Worm (Caenorhabditis elegans) whole organism, L4 larva: ENCODE results near the gene lin-7.
"Not testable (repeated sequence)": the region's sequence is repeated elsewhere in the genome, so short reads cannot be mapped to it uniquely, and the experiment has no call there.

Experiments
- F26F4.8 ChIP-seq: fragments of 200-800 bp; sonication (Bioruptor generic); conservative IDR thresholded peaks from 2 replicates; pipeline ENCODE4 v1.3.6; 2022; ENCODE audit warnings: missing genetic modification characterization, missing compliant biosample characterization
- F44E2.7 ChIP-seq: fragments of 200-800 bp; sonication (Bioruptor generic); IDR thresholded peaks from 2 replicates; pipeline ENCODE4 v2.1.2; 2022; ENCODE audit warnings: missing genetic modification characterization, missing compliant biosample characterization
- R02D3.7 ChIP-seq: fragments of 150-350 bp; sonication (generic microtip); optimal IDR thresholded peaks from 3 replicates; lab custom pipeline; 2014; ENCODE audit warnings: missing biosample characterization, missing genetic modification characterization
- T20F7.1 ChIP-seq: fragments of 200-800 bp; sonication (Bioruptor generic); optimal IDR thresholded peaks from 2 replicates; lab custom pipeline; 2018; ENCODE audit warnings: mild to moderate bottlenecking, missing genetic modification characterization, missing compliant biosample characterization
- Y5F2A.4 ChIP-seq: fragments of 200-800 bp; sonication (Bioruptor generic); optimal IDR thresholded peaks from 2 replicates; lab custom pipeline; 2018; ENCODE audit warnings: mild to moderate bottlenecking, missing genetic modification characterization, missing compliant biosample characterization
- ZK546.5 ChIP-seq, 2 experiments: sonication (generic microtip); optimal IDR thresholded peaks; 2 replicates each; lab custom pipeline; 2017; ENCODE audit warnings: missing biosample characterization in 2 of 2, missing genetic modification characterization in 2 of 2
- aha-1 ChIP-seq: fragments of 150-350 bp; peaks from one replicate; lab custom pipeline; 2014; ENCODE audit warnings: missing biosample characterization, missing genetic modification characterization
- attf-4 ChIP-seq: sonication (generic microtip); optimal IDR thresholded peaks from 3 replicates; lab custom pipeline; 2017; ENCODE audit warnings: missing biosample characterization, missing genetic modification characterization
- ceh-32 ChIP-seq: sonication (generic microtip); optimal IDR thresholded peaks from 2 replicates; lab custom pipeline; 2016; ENCODE audit warnings: mild to moderate bottlenecking, missing genetic modification characterization, missing compliant biosample characterization; ENCODE audit not compliant: poor library complexity
- ceh-82 ChIP-seq: sonication (generic microtip); optimal IDR thresholded peaks from 2 replicates; lab custom pipeline; 2017; ENCODE audit warnings: missing biosample characterization, missing genetic modification characterization
- cey-2 ChIP-seq: sonication (generic microtip); optimal IDR thresholded peaks from 3 replicates; lab custom pipeline; 2017; ENCODE audit warnings: missing genetic modification characterization, mild to moderate bottlenecking, missing compliant biosample characterization, antibody characterized with exemption, borderline replicate concordance; ENCODE audit not compliant: insufficient read depth
- daf-16 ChIP-seq, 3 experiments: sonication (generic microtip); optimal IDR thresholded peaks; 2 replicates each; lab custom pipeline; 2016 to 2017; ENCODE audit warnings: missing genetic modification characterization in 3 of 3, missing genetic modification reagents in 3 of 3, mild to moderate bottlenecking in 2 of 3, missing compliant biosample characterization in 2 of 3, missing biosample characterization in 1 of 3, moderate library complexity in 1 of 3
- daf-19 ChIP-seq: fragments of 200-800 bp; sonication (Bioruptor generic); conservative IDR thresholded peaks from 2 replicates; pipeline ENCODE4 v1.3.6; 2022; ENCODE audit warnings: missing genetic modification characterization, missing compliant biosample characterization
- dmd-6 ChIP-seq: fragments of 200-800 bp; sonication (Bioruptor generic); IDR thresholded peaks from 2 replicates; pipeline ENCODE4 v1.3.6; 2022; ENCODE audit warnings: missing genetic modification reagents, missing genetic modification characterization, missing compliant biosample characterization
- dpl-1 ChIP-seq: fragments of 150-350 bp; optimal IDR thresholded peaks from 2 replicates; lab custom pipeline; 2014; ENCODE audit warnings: missing biosample characterization, missing genetic modification reagents, missing genetic modification characterization
- dve-1 ChIP-seq: sonication (generic microtip); optimal IDR thresholded peaks from 2 replicates; lab custom pipeline; 2017; ENCODE audit warnings: antibody characterized with exemption, mild to moderate bottlenecking, missing genetic modification characterization, missing compliant biosample characterization; ENCODE audit not compliant: insufficient read depth
- gei-8 ChIP-seq: fragments of 200-800 bp; sonication (Bioruptor generic); optimal IDR thresholded peaks from 2 replicates; lab custom pipeline; 2018; ENCODE audit warnings: mild to moderate bottlenecking, missing genetic modification characterization, missing compliant biosample characterization
- hif-1 ChIP-seq, 2 experiments: sonication (generic microtip); optimal IDR thresholded peaks; 2 replicates each; lab custom pipeline; 2016 to 2017; ENCODE audit warnings: missing compliant biosample characterization in 2 of 2, missing genetic modification characterization in 2 of 2, missing genetic modification reagents in 2 of 2, missing genotype in 2 of 2, mild to moderate bottlenecking in 1 of 2
- hlh-11 ChIP-seq: fragments of 200-800 bp; sonication (Bioruptor generic); optimal IDR thresholded peaks from 2 replicates; lab custom pipeline; 2018; ENCODE audit warnings: mild to moderate bottlenecking, missing genetic modification characterization, missing compliant biosample characterization
- hlh-30 ChIP-seq: sonication (generic microtip); optimal IDR thresholded peaks from 2 replicates; lab custom pipeline; 2017; ENCODE audit warnings: antibody characterized with exemption, mild to moderate bottlenecking, missing genetic modification characterization, missing compliant biosample characterization; ENCODE audit not compliant: insufficient read depth
- hmg-1.1 ChIP-seq: fragments of 200-800 bp; sonication (Bioruptor generic); IDR thresholded peaks from 2 replicates; pipeline ENCODE4 v1.3.6; 2022; ENCODE audit warnings: missing genetic modification reagents, missing genetic modification characterization, missing compliant biosample characterization
- lin-29 ChIP-seq: fragments of 200-800 bp; sonication (Bioruptor generic); IDR thresholded peaks from 2 replicates; pipeline ENCODE4 v1.3.6; 2022; ENCODE audit warnings: missing genetic modification reagents, missing genetic modification characterization, missing compliant biosample characterization
- lsy-2 ChIP-seq, 2 experiments: fragments of 150-350 bp in 1 of 2; sonication (generic microtip) in 1 of 2; optimal IDR thresholded peaks; 2 replicates each; lab custom pipeline; 2014 to 2017; ENCODE audit warnings: missing biosample characterization in 2 of 2, missing genetic modification characterization in 2 of 2
- madf-5 ChIP-seq, 2 experiments: fragments of 200-800 bp; sonication (Bioruptor generic); IDR thresholded peaks; 2 replicates each; pipeline ENCODE4 v1.3.6; 2022; ENCODE audit warnings: missing compliant biosample characterization in 2 of 2, missing genetic modification characterization in 2 of 2
- mdl-1 ChIP-seq, 2 experiments: fragments of 150-350 bp in 1 of 2; sonication (generic microtip) in 1 of 2; optimal IDR thresholded peaks; 2 replicates each; lab custom pipeline; 2014 to 2017; ENCODE audit warnings: missing biosample characterization in 2 of 2, missing genetic modification characterization in 2 of 2
- mdt-29 ChIP-seq: fragments of 200-800 bp; sonication (Bioruptor generic); IDR thresholded peaks from 2 replicates; pipeline ENCODE4 v1.3.6; 2022; ENCODE audit warnings: missing genetic modification reagents, missing genetic modification characterization, missing compliant biosample characterization
- mep-1 ChIP-seq: fragments of 150-350 bp; sonication (generic microtip); optimal IDR thresholded peaks from 3 replicates; lab custom pipeline; 2014; ENCODE audit warnings: missing biosample characterization, missing genetic modification characterization
- mxl-2 ChIP-seq: fragments of 200-800 bp; sonication (Bioruptor generic); conservative IDR thresholded peaks from 2 replicates; pipeline ENCODE4 v1.3.6; 2022; ENCODE audit warnings: missing genetic modification reagents, missing genetic modification characterization, missing compliant biosample characterization
- nhr-10 ChIP-seq: fragments of 150-350 bp; optimal IDR thresholded peaks from 2 replicates; lab custom pipeline; 2014; ENCODE audit warnings: missing biosample characterization, missing genetic modification characterization
- nhr-102 ChIP-seq: sonication (generic microtip); optimal IDR thresholded peaks from 2 replicates; lab custom pipeline; 2016; ENCODE audit warnings: mild to moderate bottlenecking, missing genetic modification characterization, moderate library complexity, missing compliant biosample characterization
- nhr-11 ChIP-seq: fragments of 150-350 bp; optimal IDR thresholded peaks from 2 replicates; lab custom pipeline; 2014; ENCODE audit warnings: missing biosample characterization, missing genetic modification characterization
- nhr-28 ChIP-seq: fragments of 150-350 bp; optimal IDR thresholded peaks from 2 replicates; lab custom pipeline; 2014; ENCODE audit warnings: missing biosample characterization, missing genetic modification characterization
- nhr-48 ChIP-seq: sonication (generic microtip); optimal IDR thresholded peaks from 2 replicates; lab custom pipeline; 2016; ENCODE audit warnings: mild to moderate bottlenecking, missing genetic modification characterization, missing compliant biosample characterization
- nhr-77 ChIP-seq: fragments of 150-350 bp; optimal IDR thresholded peaks from 2 replicates; lab custom pipeline; 2014; ENCODE audit warnings: missing biosample characterization, missing genetic modification characterization
- pqm-1 ChIP-seq: sonication (generic microtip); optimal IDR thresholded peaks from 2 replicates; lab custom pipeline; 2017; ENCODE audit warnings: missing biosample characterization, missing genetic modification characterization
- sdz-12 ChIP-seq: fragments of 200-800 bp; sonication (Bioruptor generic); optimal IDR thresholded peaks from 2 replicates; lab custom pipeline; 2018; ENCODE audit warnings: mild to moderate bottlenecking, missing genetic modification characterization, missing compliant biosample characterization
- set-16 ChIP-seq: fragments of 200-800 bp; sonication (Bioruptor generic); IDR thresholded peaks from 2 replicates; pipeline ENCODE4 v1.3.6; 2022; ENCODE audit warnings: missing genetic modification reagents, missing genetic modification characterization, missing compliant biosample characterization
- skn-1 ChIP-seq: fragments of 150-350 bp; optimal IDR thresholded peaks from 2 replicates; lab custom pipeline; 2014; ENCODE audit warnings: missing biosample characterization, missing genetic modification characterization
- spr-3 ChIP-seq: fragments of 200-800 bp; sonication (Bioruptor generic); optimal IDR thresholded peaks from 2 replicates; lab custom pipeline; 2018; ENCODE audit warnings: mild to moderate bottlenecking, missing genetic modification characterization, missing compliant biosample characterization
- tag-97 ChIP-seq: fragments of 200-800 bp; sonication (Bioruptor generic); IDR thresholded peaks from 2 replicates; pipeline ENCODE4 v1.3.6; 2022; ENCODE audit warnings: missing genetic modification characterization, missing compliant biosample characterization
- zag-1 ChIP-seq: fragments of 150-350 bp; optimal IDR thresholded peaks from 2 replicates; lab custom pipeline; 2014; ENCODE audit warnings: missing biosample characterization, missing genetic modification characterization
- zfp-2 ChIP-seq: sonication (generic microtip); optimal IDR thresholded peaks from 2 replicates; lab custom pipeline; 2016; ENCODE audit warnings: mild to moderate bottlenecking, missing genetic modification characterization, missing compliant biosample characterization
- ztf-7 ChIP-seq: fragments of 150-350 bp; optimal IDR thresholded peaks from 2 replicates; lab custom pipeline; 2014; ENCODE audit warnings: missing biosample characterization, missing genetic modification characterization

lin-7 gene

ce11 chrII:14301927-14302326 is 47.3 kb downstream of the lin-7 start, which contains the start of gene ctl-2:
ctl-2 (minus strand) TSS chrII:14302027.
- TF ChIP-seq hlh-30 (tag; lab: Kevin White, UChicago); mep-1; F44E2.7 (GFP tag; lab: Robert Waterston, UW): not testable (repeated sequence)

DNA sequence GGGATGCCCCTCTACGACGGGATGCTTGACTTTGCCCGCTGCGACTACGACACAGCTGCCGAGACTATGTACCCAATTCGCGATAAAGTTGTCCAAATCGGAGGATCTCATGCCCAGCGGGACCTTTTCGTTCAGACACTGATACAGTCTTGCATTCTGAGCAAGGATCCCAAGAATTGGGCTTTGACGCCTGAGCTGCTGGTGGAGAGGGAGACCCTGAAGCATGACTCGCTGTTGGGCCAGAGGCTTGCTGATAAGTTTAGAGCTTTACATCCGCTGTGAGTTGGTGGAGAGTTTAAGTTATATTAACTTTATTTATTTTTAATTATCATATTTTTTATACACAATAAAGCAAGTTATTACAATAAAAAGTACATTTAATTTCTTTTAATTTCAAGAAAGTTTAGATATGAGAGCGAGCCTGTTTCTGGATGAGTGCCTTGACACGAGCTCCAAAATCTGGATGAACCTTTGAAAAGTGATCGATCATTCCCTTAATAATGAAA is 49.9 kb downstream of the lin-7 start:
- no peak for TF ChIP-seq tag-97 (GFP tag; lab: Robert Waterston, UW)
- no peak for TF ChIP-seq set-16 (GFP tag; lab: Robert Waterston, UW)
- TF ChIP-seq attf-4 (tag; lab: Kevin White, UChicago) = no peak
- TF ChIP-seq mep-1 = peak; percentile 10
- TF ChIP-seq ZK546.5 (tag; optimal IDR thresholded peaks at IDR 0.05; lab: Kevin White, UChicago) = no peak
- TF ChIP-seq ceh-32 (tag; lab: Kevin White, UChicago) = no peak
- peak; percentile 69 for TF ChIP-seq aha-1 (tag; lab: Kevin White, UChicago)
- no peak for TF ChIP-seq madf-5 (GFP tag; IDR thresholded peaks at IDR 0.05; lab: Robert Waterston, UW)
- TF ChIP-seq dmd-6 (GFP tag; lab: Robert Waterston, UW) = no peak
- 0 out of 2 replicates have a peak, but pooled peaks have one; percentile 50 for TF ChIP-seq mdt-29 (GFP tag; lab: Robert Waterston, UW)
- TF ChIP-seq hmg-1.1 = no peak
- TF ChIP-seq nhr-102 (tag; lab: Kevin White, UChicago) = peak; percentile 55
- TF ChIP-seq nhr-48 (tag; lab: Kevin White, UChicago) = no peak
- no peak for TF ChIP-seq ceh-82 (tag; lab: Kevin White, UChicago)

DNA sequence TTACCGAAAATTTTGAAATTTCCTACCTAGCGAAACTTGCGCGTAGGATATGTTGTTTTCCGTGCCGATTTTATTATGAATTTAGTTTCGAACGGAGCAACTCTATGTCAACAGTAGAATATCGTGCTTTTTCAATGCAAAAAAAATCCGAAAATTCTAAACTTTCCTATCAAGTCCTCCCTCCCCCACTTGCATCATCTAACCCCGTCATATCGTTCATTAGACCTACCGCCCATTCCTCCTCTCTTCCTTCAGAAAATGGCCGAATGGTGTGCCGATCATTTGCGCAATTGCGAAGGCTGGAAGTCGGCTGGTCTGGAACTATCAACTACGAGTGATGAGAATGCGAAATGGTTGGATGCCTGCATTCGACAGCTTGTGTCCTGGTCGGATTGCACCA is 52.2 kb downstream of the lin-7 start, which contains the start of gene Y54G11A.7:
Y54G11A.7 (plus strand) TSS at position 256 of the 400 bp plus-strand sequence.
- 0 out of 2 replicates have a peak, but pooled peaks have one; percentile 28 for TF ChIP-seq F26F4.8 (GFP tag; lab: Robert Waterston, UW)
- peak; percentile 4 for TF ChIP-seq aha-1 (tag; lab: Kevin White, UChicago)
- TF ChIP-seq ztf-7 (tag; lab: Kevin White, UChicago) = peak; percentile 58

ce11 chrII:14296320-14296719 is 52.9 kb downstream of the lin-7 start:
- no peak for TF ChIP-seq daf-19
- TF ChIP-seq nhr-48 (tag; lab: Kevin White, UChicago) = peak; percentile 50
- TF ChIP-seq nhr-10 = no peak
- peak; percentile 82 for TF ChIP-seq aha-1 (tag; lab: Kevin White, UChicago)
- TF ChIP-seq mxl-2 (GFP tag; lab: Robert Waterston, UW) = no peak
- TF ChIP-seq zfp-2 (tag; lab: Kevin White, UChicago) = no peak
- TF ChIP-seq skn-1 = no peak
- peak; percentile 27 for TF ChIP-seq cey-2 (tag; lab: Kevin White, UChicago)
- peak; percentile 83 to 98 for TF ChIP-seq mdl-1 (tag; optimal IDR thresholded peaks at IDR 0.05; lab: Kevin White, UChicago)
- peak; percentile 44 for TF ChIP-seq pqm-1
- no peak for TF ChIP-seq R02D3.7
- TF ChIP-seq lsy-2 (tag; optimal IDR thresholded peaks at IDR 0.05; lab: Kevin White, UChicago) = peak in 1 of 2 experiments; percentile 68
- no peak for TF ChIP-seq lin-29 (GFP tag; lab: Robert Waterston, UW)
- no peak for TF ChIP-seq ceh-32 (tag; lab: Kevin White, UChicago)
- peak; percentile 82 for TF ChIP-seq nhr-77 (tag; lab: Kevin White, UChicago)
- no peak for TF ChIP-seq spr-3 (GFP tag; lab: Kevin White, UChicago)
- peak; percentile 83 for TF ChIP-seq nhr-28 (tag; lab: Kevin White, UChicago)
- no peak for TF ChIP-seq gei-8 (GFP tag; lab: Kevin White, UChicago)
- TF ChIP-seq dve-1 = peak; percentile 92
- TF ChIP-seq daf-16 (GFP tag; optimal IDR thresholded peaks at IDR 0.05; lab: Kevin White, UChicago) = no peak
- peak; percentile 100 for TF ChIP-seq daf-16 (tag; optimal IDR thresholded peaks at IDR 0.05; lab: Kevin White, UChicago)
- TF ChIP-seq hlh-11 (tag; lab: Kevin White, UChicago) = peak; percentile 83
- no peak for TF ChIP-seq nhr-11
- no peak for TF ChIP-seq Y5F2A.4 (GFP tag; lab: Kevin White, UChicago)
- TF ChIP-seq T20F7.1 (GFP tag; lab: Kevin White, UChicago) = no peak
- TF ChIP-seq dpl-1 (GFP tag; lab: Kevin White, UChicago) = peak; percentile 35
- TF ChIP-seq dmd-6 (GFP tag; lab: Robert Waterston, UW) = peak; percentile 74
- TF ChIP-seq hif-1 (tag; optimal IDR thresholded peaks at IDR 0.05; lab: Kevin White, UChicago) = peak in 1 of 2 experiments; percentile 85
- no peak for TF ChIP-seq zag-1 (tag; lab: Kevin White, UChicago)
- TF ChIP-seq F44E2.7 (GFP tag; lab: Robert Waterston, UW) = no peak
- TF ChIP-seq nhr-102 (tag; lab: Kevin White, UChicago) = peak; percentile 77
- no peak for TF ChIP-seq sdz-12
- TF ChIP-seq ztf-7 (tag; lab: Kevin White, UChicago) = no peak
